Worm (Caenorhabditis elegans): ENCODE measurements around the gene C52E4.12.

DNA sequence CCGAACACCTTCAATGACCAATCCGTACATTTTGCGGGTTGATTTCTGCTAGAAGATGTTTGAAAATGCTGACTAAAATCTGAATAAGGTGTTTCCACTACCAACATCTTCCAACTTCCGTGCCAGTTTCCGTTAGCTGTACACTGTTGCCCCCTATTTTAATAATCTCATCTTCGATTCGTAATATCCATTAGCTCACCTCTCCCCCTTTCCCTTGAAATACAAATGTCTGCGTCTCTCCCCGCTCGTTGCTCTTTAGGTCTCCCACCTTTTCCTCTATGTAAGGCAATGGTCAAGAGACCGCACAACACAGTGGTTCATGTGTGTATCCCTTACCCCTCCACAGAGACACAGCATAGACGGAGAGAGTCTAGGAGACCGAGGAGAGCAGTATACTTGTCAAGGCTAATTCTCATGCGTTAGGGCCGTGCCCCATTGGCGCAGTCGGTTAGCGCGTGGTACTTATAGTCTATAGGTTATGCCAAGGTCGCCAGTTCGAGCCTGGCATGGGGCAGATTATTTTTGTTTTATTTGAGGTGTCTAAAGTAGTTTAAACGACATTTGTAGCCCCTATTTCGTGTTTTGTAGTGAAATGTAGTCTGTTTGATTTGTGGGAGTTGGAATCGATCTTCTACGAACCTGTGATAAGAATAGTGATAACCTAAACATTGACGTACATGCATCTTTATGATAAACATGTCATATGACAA is 5.9 kb downstream of the C52E4.12 start, which contains the start of gene gcy-33:
- peak; percentile 94 for TF ChIP-seq ceh-2 (tag; optimal IDR thresholded peaks at IDR 0.05)
- TF ChIP-seq K09A11.1 (tag; optimal IDR thresholded peaks at IDR 0.05; ENCODE audit: insufficient read depth), result peak; percentile 70
- peak; percentile 85 for TF ChIP-seq ahr-1 (tag; optimal IDR thresholded peaks at IDR 0.05)
- TF ChIP-seq ama-1 (optimal IDR thresholded peaks at IDR 0.05), result no peak
- TF ChIP-seq ceh-14 (tag; optimal IDR thresholded peaks at IDR 0.05), result peak; percentile 96
- TF ChIP-seq sox-4 (tag; optimal IDR thresholded peaks at IDR 0.05), result peak; percentile 91
- no peak for TF ChIP-seq unc-55 (GFP tag; optimal IDR thresholded peaks at IDR 0.05)
- TF ChIP-seq madf-2 (tag; optimal IDR thresholded peaks at IDR 0.05), result peak; percentile 94
- TF ChIP-seq nhr-11 (tag; optimal IDR thresholded peaks at IDR 0.05), result no peak
- no peak for TF ChIP-seq pax-1 (tag; optimal IDR thresholded peaks at IDR 0.05)
- TF ChIP-seq dve-1 (tag; optimal IDR thresholded peaks at IDR 0.05), result peak; percentile 88
- peak; percentile 95 for TF ChIP-seq unc-3 (GFP tag; conservative IDR thresholded peaks at IDR 0.05)
- peak; percentile 94 for TF ChIP-seq unc-3 (tag; optimal IDR thresholded peaks at IDR 0.05)

All from whole organism, late embryonic.